Worm (Caenorhabditis elegans) whole organism, L3 larva: ENCODE results near the gene shn-1.

Experiments used
- R02D3.7 ChIP-seq: fragments of 150-350 bp; optimal IDR thresholded peaks from 2 replicates; lab custom pipeline; 2014; ENCODE audit warnings: missing biosample characterization, missing genetic modification characterization
- ZK546.5 ChIP-seq: sonication (generic microtip); optimal IDR thresholded peaks from 2 replicates; lab custom pipeline; 2017; ENCODE audit warnings: missing biosample characterization, missing genetic modification characterization
- aly-2 ChIP-seq: fragments of 150-350 bp; optimal IDR thresholded peaks from 2 replicates; lab custom pipeline; 2014; ENCODE audit warnings: missing biosample characterization, missing genetic modification characterization
- ama-1 ChIP-seq: fragments of 150-350 bp; optimal IDR thresholded peaks from 2 replicates; lab custom pipeline; 2018
- ceh-16 ChIP-seq: sonication (generic microtip); optimal IDR thresholded peaks from 2 replicates; lab custom pipeline; 2017; ENCODE audit warnings: missing biosample characterization, missing genetic modification characterization
- ceh-28 ChIP-seq: fragments of 150-350 bp; optimal IDR thresholded peaks from 2 replicates; lab custom pipeline; 2014; ENCODE audit warnings: missing biosample characterization, missing genetic modification reagents, missing genetic modification characterization
- ceh-9 ChIP-seq: sonication (generic microtip); optimal IDR thresholded peaks from 2 replicates; lab custom pipeline; 2018; ENCODE audit warnings: missing biosample characterization, missing genetic modification characterization
- daf-12 ChIP-seq: fragments of 150-350 bp; optimal IDR thresholded peaks from 2 replicates; lab custom pipeline; 2014; ENCODE audit warnings: missing biosample characterization, missing genetic modification reagents, missing genetic modification characterization
- egl-27 ChIP-seq: sonication (generic microtip); optimal IDR thresholded peaks from 4 replicates; lab custom pipeline; 2017; ENCODE audit warnings: missing biosample characterization, missing genetic modification reagents, missing genetic modification characterization
- egl-5 ChIP-seq: fragments of 150-350 bp; optimal IDR thresholded peaks from 2 replicates; lab custom pipeline; 2017; ENCODE audit warnings: missing biosample characterization, missing genetic modification reagents, missing genetic modification characterization, inconsistent platforms
- elt-1 ChIP-seq: fragments of 150-350 bp; optimal IDR thresholded peaks from 2 replicates; lab custom pipeline; 2014; ENCODE audit warnings: missing biosample characterization, missing genetic modification characterization
- elt-2 ChIP-seq: sonication (generic microtip); optimal IDR thresholded peaks from 2 replicates; lab custom pipeline; 2016; ENCODE audit warnings: missing genetic modification reagents, mild to moderate bottlenecking, missing genetic modification characterization, missing compliant biosample characterization
- elt-3 ChIP-seq, 3 experiments: fragments of 150-350 bp in 1 of 3; sonication (generic microtip) in 2 of 3; optimal IDR thresholded peaks; 2 replicates in 2 of 3; 4 replicates in 1 of 3; lab custom pipeline; 2014 to 2017; ENCODE audit warnings: missing biosample characterization in 3 of 3, missing genetic modification characterization in 3 of 3
- eor-1 ChIP-seq, 2 experiments: fragments of 150-350 bp; optimal IDR thresholded peaks; 2 replicates each; lab custom pipeline; 2014 to 2018; ENCODE audit warnings: missing biosample characterization in 2 of 2, missing genetic modification characterization in 2 of 2
- fkh-10 ChIP-seq: sonication (generic microtip); optimal IDR thresholded peaks from 2 replicates; lab custom pipeline; 2017; ENCODE audit warnings: missing biosample characterization, missing genetic modification reagents, missing genetic modification characterization
- fos-1 ChIP-seq: fragments of 150-350 bp; optimal IDR thresholded peaks from 2 replicates; lab custom pipeline; 2014; ENCODE audit warnings: missing biosample characterization, missing genetic modification characterization
- lin-15B ChIP-seq: fragments of 150-350 bp; optimal IDR thresholded peaks from 2 replicates; lab custom pipeline; 2014; ENCODE audit warnings: missing biosample characterization, missing genetic modification characterization
- lin-39 ChIP-seq: fragments of 150-350 bp; optimal IDR thresholded peaks from 2 replicates; lab custom pipeline; 2018; ENCODE audit warnings: missing biosample characterization, missing genetic modification reagents, missing genetic modification characterization
- mdl-1 ChIP-seq: fragments of 150-350 bp; optimal IDR thresholded peaks from 2 replicates; lab custom pipeline; 2014; ENCODE audit warnings: missing biosample characterization, missing genetic modification characterization
- mml-1 ChIP-seq: fragments of 150-350 bp; sonication (generic microtip); optimal IDR thresholded peaks from 3 replicates; lab custom pipeline; 2014; ENCODE audit warnings: missing biosample characterization, missing genetic modification characterization
- nfya-1 ChIP-seq: sonication (generic microtip); optimal IDR thresholded peaks from 2 replicates; lab custom pipeline; 2017; ENCODE audit warnings: missing genetic modification characterization, mild to moderate bottlenecking, missing compliant biosample characterization, antibody characterized with exemption, moderate library complexity; ENCODE audit not compliant: insufficient read depth
- nhr-11 ChIP-seq: fragments of 150-350 bp; optimal IDR thresholded peaks from 2 replicates; lab custom pipeline; 2014; ENCODE audit warnings: missing biosample characterization, missing genetic modification characterization
- nhr-12 ChIP-seq: fragments of 150-350 bp; optimal IDR thresholded peaks from 2 replicates; lab custom pipeline; 2014; ENCODE audit warnings: missing biosample characterization, missing genetic modification characterization
- nhr-23 ChIP-seq: fragments of 150-350 bp; optimal IDR thresholded peaks from 2 replicates; lab custom pipeline; 2014; ENCODE audit warnings: missing biosample characterization, missing genetic modification reagents, missing genetic modification characterization
- nhr-237 ChIP-seq: fragments of 150-350 bp; optimal IDR thresholded peaks from 2 replicates; lab custom pipeline; 2014; ENCODE audit warnings: missing biosample characterization, missing genetic modification characterization
- nhr-25 ChIP-seq: sonication (generic microtip); optimal IDR thresholded peaks from 2 replicates; lab custom pipeline; 2017; ENCODE audit warnings: missing biosample characterization, missing genetic modification characterization
- nhr-28 ChIP-seq: fragments of 150-350 bp; optimal IDR thresholded peaks from 2 replicates; lab custom pipeline; 2014; ENCODE audit warnings: missing biosample characterization, missing genetic modification characterization
- nhr-67 ChIP-seq: fragments of 150-350 bp; optimal IDR thresholded peaks from 2 replicates; lab custom pipeline; 2014; ENCODE audit warnings: missing biosample characterization, missing genetic modification characterization
- nhr-76 ChIP-seq: fragments of 150-350 bp; sonication (generic microtip); optimal IDR thresholded peaks from 5 replicates; lab custom pipeline; 2014; ENCODE audit warnings: missing biosample characterization, missing genetic modification characterization
- pha-4 ChIP-seq: fragments of 150-350 bp; optimal IDR thresholded peaks from 2 replicates; lab custom pipeline; 2014; ENCODE audit warnings: missing biosample characterization, missing genetic modification reagents, missing genetic modification characterization
- pqm-1 ChIP-seq: fragments of 150-350 bp; optimal IDR thresholded peaks from 2 replicates; lab custom pipeline; 2017; ENCODE audit warnings: missing biosample characterization, missing genetic modification characterization, inconsistent platforms
- sea-2 ChIP-seq: fragments of 150-350 bp; sonication (generic microtip); optimal IDR thresholded peaks from 4 replicates; lab custom pipeline; 2014; ENCODE audit warnings: missing biosample characterization, missing genetic modification reagents, missing genetic modification characterization
- skn-1 ChIP-seq: fragments of 150-350 bp; optimal IDR thresholded peaks from 2 replicates; lab custom pipeline; 2014; ENCODE audit warnings: missing biosample characterization, missing genetic modification characterization
- tbx-2 ChIP-seq: sonication (generic microtip); optimal IDR thresholded peaks from 2 replicates; lab custom pipeline; 2016; ENCODE audit warnings: mild to moderate bottlenecking, missing genetic modification characterization, missing compliant biosample characterization
- unc-39 ChIP-seq: sonication (generic microtip); optimal IDR thresholded peaks from 4 replicates; lab custom pipeline; 2017; ENCODE audit warnings: missing biosample characterization, missing genetic modification characterization
- unc-62 ChIP-seq: fragments of 150-350 bp; sonication (generic microtip); optimal IDR thresholded peaks from 4 replicates; lab custom pipeline; 2014; ENCODE audit warnings: missing biosample characterization, missing genetic modification reagents, missing genetic modification characterization
- zag-1 ChIP-seq: fragments of 150-350 bp; optimal IDR thresholded peaks from 2 replicates; lab custom pipeline; 2014; ENCODE audit warnings: missing biosample characterization, missing genetic modification characterization
- ztf-4 ChIP-seq: fragments of 150-350 bp; optimal IDR thresholded peaks from 2 replicates; lab custom pipeline; 2014; ENCODE audit warnings: missing biosample characterization, missing genetic modification characterization

shn-1 gene

ce11 chrII:11390865-11391264 is at the start of gene shn-1:
Gene shn-1 (minus strand): TSS chrII:11390965.
- TF ChIP-seq ceh-28 (tag; lab: Kevin White, UChicago): no peak
- TF ChIP-seq skn-1 (tag; lab: Kevin White, UChicago): no peak
- TF ChIP-seq nhr-11 (tag; lab: Kevin White, UChicago): no peak
- TF ChIP-seq ceh-16 (tag; lab: Kevin White, UChicago): no peak
- no peak for TF ChIP-seq elt-2 (tag; lab: Kevin White, UChicago)
- TF ChIP-seq egl-5 (tag; lab: Kevin White, UChicago): no peak
- TF ChIP-seq ZK546.5 (tag; lab: Kevin White, UChicago): no peak
- no peak for TF ChIP-seq egl-27
- TF ChIP-seq nhr-12: no peak
- TF ChIP-seq, all 47 proteins: peak for 0

- TF ChIP-seq aly-2 (no peak), nhr-28 (tag; lab: Kevin White, UChicago) (no peak), daf-12 (no peak), ztf-4 (no peak), egl-27 (no peak), unc-39 (tag; lab: Kevin White, UChicago) (no peak), elt-2 (tag; lab: Kevin White, UChicago) (no peak), R02D3.7 (tag; lab: Kevin White, UChicago) (peak; percentile 85), ZK546.5 (tag; lab: Kevin White, UChicago) (no peak), eor-1 (tag; optimal IDR thresholded peaks at IDR 0.05; lab: Kevin White, UChicago) (no peak), nfya-1 (tag; lab: Kevin White, UChicago) (peak; percentile 37), pha-4 (tag; lab: Kevin White, UChicago) (no peak), nhr-23 (tag; lab: Kevin White, UChicago) (peak; percentile 51), mdl-1 (tag; lab: Kevin White, UChicago) (no peak), ceh-28 (tag; lab: Kevin White, UChicago) (no peak), elt-1 (tag; lab: Kevin White, UChicago) (no peak), nhr-237 (no peak), mml-1 (tag; lab: Kevin White, UChicago) (no peak), ceh-9 (no peak), lin-39 (tag; lab: Kevin White, UChicago) (peak; percentile 67), sea-2 (GFP tag; lab: Kevin White, UChicago) (no peak), lin-15B (tag; lab: Kevin White, UChicago) (peak; percentile 46), nhr-25 (tag; lab: Kevin White, UChicago) (peak; percentile 17), unc-62 (GFP tag; lab: Kevin White, UChicago) (no peak)
These were observed 49.5 kb upstream of the shn-1 start, which contains the start of gene VW02B12L.2 for ce11 chrII:11440265-11440664. Gene VW02B12L.2 (minus strand): TSS chrII:11440329.

DNA sequence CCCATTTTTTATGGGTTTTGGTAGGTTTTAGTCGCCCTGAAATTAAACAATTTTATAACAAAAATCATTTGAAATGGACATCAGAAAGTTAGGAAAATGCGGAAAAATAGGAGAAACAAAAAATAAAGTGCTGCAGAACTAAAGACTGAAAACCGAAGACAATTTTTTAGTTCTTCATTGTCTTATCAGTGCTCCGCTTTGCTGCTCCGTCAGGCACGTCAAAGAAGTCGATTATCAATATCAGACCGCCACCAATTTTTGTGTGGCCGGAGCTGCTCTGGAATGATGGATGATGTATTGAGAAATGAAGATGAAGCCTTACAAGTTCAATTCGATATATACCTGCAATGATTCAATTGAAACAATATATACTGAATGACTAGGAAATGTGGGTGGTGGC is 47.7 kb upstream of the shn-1 start, which contains the start of gene vha-6:
TSS of gene vha-6 (minus strand) at position 36 of the 400 bp plus-strand sequence.
- TF ChIP-seq elt-2 (tag; lab: Kevin White, UChicago): peak; percentile 83
- no peak for TF ChIP-seq elt-3 (tag; optimal IDR thresholded peaks at IDR 0.05; lab: Kevin White, UChicago)
- no peak for TF ChIP-seq pha-4 (tag; lab: Kevin White, UChicago)
- peak; percentile 69 for TF ChIP-seq pqm-1 (tag; lab: Kevin White, UChicago)
- no peak for TF ChIP-seq eor-1 (tag; optimal IDR thresholded peaks at IDR 0.05; lab: Kevin White, UChicago)
- TF ChIP-seq mdl-1 (tag; lab: Kevin White, UChicago): no peak

- TF ChIP-seq unc-62 (GFP tag; lab: Kevin White, UChicago) (no peak), nhr-76 (tag; lab: Kevin White, UChicago) (no peak), nhr-67 (tag; lab: Kevin White, UChicago) (no peak), mdl-1 (tag; lab: Kevin White, UChicago) (no peak), ceh-9 (no peak), nfya-1 (tag; lab: Kevin White, UChicago) (no peak), nhr-11 (tag; lab: Kevin White, UChicago) (no peak), nhr-23 (tag; lab: Kevin White, UChicago) (no peak)
These were observed 43.2 kb upstream of the shn-1 start, which contains the start of gene C05D12.5 for ce11 chrII:11433942-11434341. Gene C05D12.5 (plus strand): TSS chrII:11434242.

- TF ChIP-seq elt-1 (tag; lab: Kevin White, UChicago) (no peak), lin-39 (tag; lab: Kevin White, UChicago) (no peak), R02D3.7 (tag; lab: Kevin White, UChicago) (no peak), tbx-2 (tag; lab: Kevin White, UChicago) (no peak), ceh-28 (tag; lab: Kevin White, UChicago) (no peak), ceh-9 (no peak), fkh-10 (no peak), nfya-1 (tag; lab: Kevin White, UChicago) (no peak), zag-1 (tag; lab: Kevin White, UChicago) (no peak), ama-1 (lab: Kevin White, UChicago) (no peak), fos-1 (tag; lab: Kevin White, UChicago) (no peak), mdl-1 (tag; lab: Kevin White, UChicago) (no peak), ztf-4 (no peak), sea-2 (GFP tag; lab: Kevin White, UChicago) (no peak), lin-15B (tag; lab: Kevin White, UChicago) (no peak), skn-1 (tag; lab: Kevin White, UChicago) (no peak)
These were observed 40.8 kb upstream of the shn-1 start, which contains the start of gene C05D12.4 for ce11 chrII:11431584-11431983. Gene C05D12.4 (plus strand): TSS chrII:11431884.
